Fruit fly (Drosophila melanogaster): ENCODE data around the gene CG10462.
A peak's percentile ranks its signal among the peaks of the same experiment; 100 is the strongest.

Gene CG10462

dm6 chr2L:19763773-19764580 lies 28.2 kb upstream of the CG10462 start, which contains the start of gene fbp (continued):
- TF ChIP-seq crc (GFP tag; optimal IDR thresholded peaks at IDR 0.05) (no peak), CG8765 (GFP tag; IDR thresholded peaks at IDR 0.05) (no peak), nerfin-2 (GFP tag; IDR thresholded peaks at IDR 0.05; ENCODE audit: partially characterized antibody) (no peak), CG15601 (tag; optimal IDR thresholded peaks at IDR 0.05) (peak; percentile 36), CG10979 (tag; optimal IDR thresholded peaks at IDR 0.05) (peak; percentile 69), p53 (GFP tag; optimal IDR thresholded peaks at IDR 0.05) (no peak), sob (GFP tag; IDR thresholded peaks at IDR 0.05) (no peak), H2.0 (GFP tag; IDR thresholded peaks at IDR 0.05) (0 out of 2 replicates have a peak, but pooled peaks have one; percentile 41), CG5245 (GFP tag; optimal IDR thresholded peaks at IDR 0.05) (no peak), gsb-n (tag; optimal IDR thresholded peaks at IDR 0.05) (peak; percentile 41), sim (GFP tag; IDR thresholded peaks at IDR 0.05) (no peak), tgo (GFP tag; IDR thresholded peaks at IDR 0.05) (no peak), ham (GFP tag; IDR thresholded peaks at IDR 0.05) (no peak), CG8944 (GFP tag; optimal IDR thresholded peaks at IDR 0.05) (peak; percentile 7), CG31365 (tag; optimal IDR thresholded peaks at IDR 0.05) (no peak), amos (GFP tag; IDR thresholded peaks at IDR 0.05; ENCODE audit: partially characterized antibody) (peak; percentile 18; the same call in 1 of the 2 replicates), cato (GFP tag; optimal IDR thresholded peaks at IDR 0.05; ENCODE audit: borderline replicate concordance) (peak; percentile 1), Spps (tag; optimal IDR thresholded peaks at IDR 0.05) (no peak), CG9797 (GFP tag; optimal IDR thresholded peaks at IDR 0.05) (no peak), wek (GFP tag; optimal IDR thresholded peaks at IDR 0.05) (peak; percentile 4), Hr39 (optimal IDR thresholded peaks at IDR 0.05) (no peak), TFAM (GFP tag; optimal IDR thresholded peaks at IDR 0.05) (no peak), Hand (GFP tag; optimal IDR thresholded peaks at IDR 0.05) (peak; percentile 64), CG15269 (tag; optimal IDR thresholded peaks at IDR 0.05) (peak; percentile 62), Gug (GFP tag; IDR thresholded peaks at IDR 0.05) (peak; percentile 59; the same call in 2 of the 4 replicates), CG4424 (GFP tag; optimal IDR thresholded peaks at IDR 0.05) (peak; percentile 66), pho (GFP tag; optimal IDR thresholded peaks at IDR 0.05) (no peak), Mrtf (GFP tag; IDR thresholded peaks at IDR 0.05) (peak; percentile 28; the same call in 1 of the 3 replicates), ftz-f1 (GFP tag; optimal IDR thresholded peaks at IDR 0.05) (no peak), CG10366 (GFP tag; IDR thresholded peaks at IDR 0.05) (peak; percentile 41; the same call in 1 of the 2 replicates), ssp (GFP tag; IDR thresholded peaks at IDR 0.05) (0 out of 2 replicates have a peak, but pooled peaks have one; percentile 17), vvl (GFP tag; IDR thresholded peaks at IDR 0.05) (peak; percentile 56; the same call in 1 of the 2 replicates), Nf-YA (GFP tag; IDR thresholded peaks at IDR 0.05) (no peak), CG6683 (GFP tag; optimal IDR thresholded peaks at IDR 0.05) (peak; percentile 10), CG7357 (GFP tag; IDR thresholded peaks at IDR 0.05) (peak; percentile 46; the same call in 1 of the 3 replicates), so (GFP tag; IDR thresholded peaks at IDR 0.05) (no peak), Oli (tag; optimal IDR thresholded peaks at IDR 0.05) (peak; percentile 71), bab2 (GFP tag; optimal IDR thresholded peaks at IDR 0.05) (no peak), stwl (tag; optimal IDR thresholded peaks at IDR 0.05) (no peak), sens-2 (GFP tag; IDR thresholded peaks at IDR 0.05) (no peak), CG17385 (GFP tag; optimal IDR thresholded peaks at IDR 0.05) (peak; percentile 67), Deaf1 (tag; optimal IDR thresholded peaks at IDR 0.05) (peak; percentile 42), fd64A (GFP tag; optimal IDR thresholded peaks at IDR 0.05) (no peak), grn (GFP tag; optimal IDR thresholded peaks at IDR 0.05) (no peak), NfI (GFP tag; optimal IDR thresholded peaks at IDR 0.05) (peak; percentile 13), gem (tag; optimal IDR thresholded peaks at IDR 0.05) (peak; percentile 84), Dip3 (GFP tag; optimal IDR thresholded peaks at IDR 0.05) (no peak), CG33557 (GFP tag; optimal IDR thresholded peaks at IDR 0.05) (peak; percentile 28), ci (GFP tag; IDR thresholded peaks at IDR 0.05) (peak; percentile 60; the same call in 2 of the 3 replicates), cg (GFP tag; optimal IDR thresholded peaks at IDR 0.05) (no peak)
